Worm (Caenorhabditis elegans) whole organism, midembryonic: ENCODE data around the gene lys-10.

Experiments used
- T22C8.4 ChIP-seq: fragments of 200-800 bp; sonication (Bioruptor generic); IDR thresholded peaks from 2 replicates; pipeline ENCODE4 v1.3.6; 2022; ENCODE audit warnings: missing genetic modification characterization, missing compliant biosample characterization
- cog-1 ChIP-seq: sonication (generic microtip); optimal IDR thresholded peaks from 2 replicates; lab custom pipeline; 2016; ENCODE audit warnings: missing genetic modification characterization, missing compliant biosample characterization
- flt-1 ChIP-seq: fragments of 200-800 bp; sonication (Bioruptor generic); IDR thresholded peaks from 2 replicates; pipeline ENCODE4 v1.3.6; 2022; ENCODE audit warnings: missing genetic modification characterization, missing compliant biosample characterization
- klf-2 ChIP-seq: fragments of 200-800 bp; sonication (Bioruptor generic); conservative IDR thresholded peaks from 2 replicates; pipeline ENCODE4 v1.3.6; 2022; ENCODE audit warnings: missing genetic modification reagents, missing genetic modification characterization, missing compliant biosample characterization
- med-1 ChIP-seq: sonication (generic microtip); optimal IDR thresholded peaks from 2 replicates; lab custom pipeline; 2017; ENCODE audit warnings: missing genetic modification characterization, mild to moderate bottlenecking, missing compliant biosample characterization, antibody characterized with exemption, missing genetic modification reagents; ENCODE audit not compliant: insufficient read depth
- ref-1 ChIP-seq: fragments of 200-800 bp; sonication (Bioruptor generic); conservative IDR thresholded peaks from 2 replicates; pipeline ENCODE4 v1.3.6; 2022; ENCODE audit warnings: missing genetic modification reagents, missing genetic modification characterization, missing compliant biosample characterization
- tab-1 ChIP-seq: fragments of 200-800 bp; sonication (Bioruptor generic); IDR thresholded peaks from 2 replicates; pipeline ENCODE4 v1.3.6; 2022; ENCODE audit warnings: missing genetic modification characterization, missing compliant biosample characterization
- ztf-23 ChIP-seq: fragments of 200-800 bp; sonication (Bioruptor generic); IDR thresholded peaks from 2 replicates; pipeline ENCODE4 v1.3.6; 2022; ENCODE audit warnings: missing genetic modification reagents, missing genetic modification characterization, missing compliant biosample characterization
- ztf-29 ChIP-seq: fragments of 200-800 bp; sonication (Bioruptor generic); IDR thresholded peaks from 2 replicates; pipeline ENCODE4 v1.3.6; 2022; ENCODE audit warnings: missing genetic modification reagents, missing genetic modification characterization, missing compliant biosample characterization

lys-10 gene

ce11 chrIV:8363163-8363562, 30.5 kb downstream of the lys-10 start, which contains the start of gene D2096.12:
D2096.12 (plus strand) TSS chrIV:8363463.
- TF ChIP-seq ztf-29 (no peak), ref-1 (GFP tag; lab: Robert Waterston, UW) (no peak), T22C8.4 (GFP tag; lab: Robert Waterston, UW) (no peak), med-1 (GFP tag; lab: Kevin White, UChicago) (no peak), tab-1 (no peak), flt-1 (GFP tag; lab: Robert Waterston, UW) (no peak)

DNA sequence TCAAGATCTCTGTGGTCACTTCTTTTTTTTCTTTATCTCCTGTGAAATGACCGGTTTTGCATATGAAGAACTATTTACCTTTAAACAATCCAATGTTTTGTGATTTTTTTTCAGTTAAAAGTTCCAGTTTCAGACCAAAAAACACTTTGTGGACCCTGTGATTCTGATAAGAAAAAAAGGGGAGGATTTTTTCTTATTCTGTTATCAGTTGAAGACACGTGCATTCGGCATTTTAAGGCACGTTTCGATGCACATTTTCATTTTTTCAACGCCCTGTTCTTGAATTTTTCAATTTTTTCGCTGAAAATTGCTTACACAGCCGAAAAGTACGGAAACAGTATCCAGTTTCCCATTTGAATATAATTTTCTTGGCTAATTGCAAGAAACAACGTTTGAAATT, 33.7 kb downstream of the lys-10 start, which contains the start of gene aagr-1:
aagr-1 (plus strand) TSS at position 227 of the 400 bp plus-strand sequence.
- TF ChIP-seq ref-1 (GFP tag; lab: Robert Waterston, UW) (no peak), med-1 (GFP tag; lab: Kevin White, UChicago) (no peak)

DNA sequence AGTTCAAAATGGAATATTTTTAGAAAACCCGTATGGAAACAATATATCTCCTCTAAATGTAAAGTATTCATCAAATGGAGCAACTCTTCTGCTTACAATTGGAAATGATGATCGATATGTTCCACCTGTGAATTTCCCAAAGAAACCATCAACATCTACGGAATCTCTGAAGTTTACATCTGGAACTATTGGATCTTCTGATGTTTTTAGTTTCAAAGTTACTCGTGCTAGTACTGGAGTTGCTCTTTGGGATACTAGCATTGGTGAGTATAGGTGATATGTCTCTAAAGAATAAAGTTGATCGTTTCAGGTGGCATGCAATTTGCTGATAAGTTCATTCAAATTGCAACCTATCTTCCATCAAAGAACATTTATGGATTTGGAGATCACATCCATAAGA, 35.3 kb downstream of the lys-10 start:
- TF ChIP-seq klf-2 (GFP tag; lab: Robert Waterston, UW) (no peak), cog-1 (tag; lab: Kevin White, UChicago) (no peak), ztf-29 (no peak), ztf-23 (GFP tag; lab: Robert Waterston, UW) (no peak), T22C8.4 (GFP tag; lab: Robert Waterston, UW) (no peak), med-1 (GFP tag; lab: Kevin White, UChicago) (no peak), flt-1 (GFP tag; lab: Robert Waterston, UW) (no peak), ref-1 (GFP tag; lab: Robert Waterston, UW) (no peak), tab-1 (no peak)

DNA sequence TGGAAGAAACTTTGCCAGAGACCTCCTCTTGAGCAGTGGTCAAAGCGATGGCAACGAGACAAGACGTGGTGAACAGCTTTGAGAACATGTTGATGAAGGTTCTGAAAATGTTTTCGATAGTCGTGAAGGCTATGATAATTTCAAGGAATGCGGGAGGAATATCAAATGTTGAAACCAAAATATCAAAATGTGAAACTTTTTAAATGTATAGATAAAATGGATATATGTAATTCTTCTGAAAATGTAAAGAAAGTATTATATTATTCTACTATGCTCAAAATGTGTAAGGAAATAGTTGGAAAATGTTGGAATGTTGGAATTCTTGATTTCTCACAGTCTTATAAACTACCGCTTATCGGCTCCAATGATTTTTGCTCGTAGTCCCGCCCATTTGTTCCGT, 36.5 kb downstream of the lys-10 start, which contains the start of gene D2096.6:
D2096.6 (minus strand) TSS at position 101 of the 400 bp plus-strand sequence.
- TF ChIP-seq ztf-29: no peak
- TF ChIP-seq flt-1 (GFP tag; lab: Robert Waterston, UW): no peak
- no peak for TF ChIP-seq T22C8.4 (GFP tag; lab: Robert Waterston, UW)

ce11 chrIV:8375381-8375780, 42.8 kb downstream of the lys-10 start:
- peak; percentile 96 for TF ChIP-seq flt-1 (GFP tag; lab: Robert Waterston, UW)
- peak; percentile 95 for TF ChIP-seq tab-1
- TF ChIP-seq ztf-29: peak; percentile 81; the same call in 1 of the 2 replicates
- TF ChIP-seq ztf-23 (GFP tag; lab: Robert Waterston, UW): peak; percentile 93
- TF ChIP-seq med-1 (GFP tag; lab: Kevin White, UChicago): peak; percentile 57
- TF ChIP-seq klf-2 (GFP tag; lab: Robert Waterston, UW): 0 out of 2 replicates have a peak, but pooled peaks have one; percentile 53
- TF ChIP-seq ref-1 (GFP tag; lab: Robert Waterston, UW): peak; percentile 78
- peak; percentile 89 for TF ChIP-seq cog-1 (tag; lab: Kevin White, UChicago)
- peak; percentile 83 for TF ChIP-seq T22C8.4 (GFP tag; lab: Robert Waterston, UW)

ce11 chrIV:8376923-8377322, 44.3 kb downstream of the lys-10 start:
- TF ChIP-seq ztf-29 (no peak), ref-1 (GFP tag; lab: Robert Waterston, UW) (no peak), med-1 (GFP tag; lab: Kevin White, UChicago) (no peak), ztf-23 (GFP tag; lab: Robert Waterston, UW) (no peak), klf-2 (GFP tag; lab: Robert Waterston, UW) (no peak), flt-1 (GFP tag; lab: Robert Waterston, UW) (no peak), tab-1 (no peak), T22C8.4 (GFP tag; lab: Robert Waterston, UW) (no peak), cog-1 (tag; lab: Kevin White, UChicago) (no peak)

DNA sequence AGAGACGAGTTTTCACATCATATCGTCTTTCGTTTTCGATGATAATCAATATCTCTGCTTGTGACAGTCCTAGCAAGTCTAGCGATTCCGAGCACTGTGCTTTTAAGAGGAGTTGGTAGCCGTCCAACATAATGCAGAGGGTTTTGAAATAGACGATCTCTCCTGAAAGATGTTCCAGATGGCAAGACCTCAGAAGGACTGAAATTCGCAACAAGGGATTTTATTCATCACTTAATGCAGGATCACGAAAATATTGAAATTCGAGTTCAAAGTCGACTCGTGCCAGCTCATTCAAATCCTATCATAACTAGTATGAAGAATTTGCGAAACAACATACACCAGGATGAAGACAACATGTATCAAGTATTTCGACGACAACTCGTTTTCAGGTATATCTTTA, 44.9 kb downstream of the lys-10 start, which contains the start of gene D2096.7:
D2096.7 (minus strand) TSS at position 130 of the 400 bp plus-strand sequence.
- TF ChIP-seq klf-2 (GFP tag; lab: Robert Waterston, UW): no peak
- TF ChIP-seq tab-1: no peak
- TF ChIP-seq T22C8.4 (GFP tag; lab: Robert Waterston, UW): no peak
- TF ChIP-seq ztf-23 (GFP tag; lab: Robert Waterston, UW): no peak
- TF ChIP-seq flt-1 (GFP tag; lab: Robert Waterston, UW): no peak
- TF ChIP-seq cog-1 (tag; lab: Kevin White, UChicago): no peak
- TF ChIP-seq med-1 (GFP tag; lab: Kevin White, UChicago): no peak
- no peak for TF ChIP-seq ref-1 (GFP tag; lab: Robert Waterston, UW)
- TF ChIP-seq ztf-29: no peak

DNA sequence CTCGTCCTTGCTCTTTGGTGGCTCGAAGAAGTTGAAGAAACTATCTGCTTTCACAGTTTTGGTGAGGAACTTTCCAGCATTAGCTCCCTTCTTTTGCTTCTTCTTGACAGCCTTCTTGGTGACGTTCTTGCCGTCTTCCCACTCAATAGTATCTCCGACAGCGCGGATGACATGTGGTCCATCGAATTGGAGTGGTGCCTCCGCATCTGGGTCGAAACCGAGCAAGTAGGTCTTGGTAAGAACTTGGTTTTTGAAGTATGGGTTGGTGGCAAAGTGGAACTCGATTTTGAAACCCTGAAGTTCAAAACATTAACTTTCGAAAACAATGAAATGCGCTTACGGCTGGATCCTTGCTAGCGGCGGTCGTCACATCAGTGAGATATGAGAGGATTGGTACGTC, 45.7 kb downstream of the lys-10 start:
- no peak for TF ChIP-seq ztf-23 (GFP tag; lab: Robert Waterston, UW)
- no peak for TF ChIP-seq ztf-29
- no peak for TF ChIP-seq ref-1 (GFP tag; lab: Robert Waterston, UW)
- TF ChIP-seq flt-1 (GFP tag; lab: Robert Waterston, UW): no peak
- TF ChIP-seq klf-2 (GFP tag; lab: Robert Waterston, UW): no peak
- no peak for TF ChIP-seq cog-1 (tag; lab: Kevin White, UChicago)
- no peak for TF ChIP-seq med-1 (GFP tag; lab: Kevin White, UChicago)
- TF ChIP-seq T22C8.4 (GFP tag; lab: Robert Waterston, UW): no peak
- no peak for TF ChIP-seq tab-1

DNA sequence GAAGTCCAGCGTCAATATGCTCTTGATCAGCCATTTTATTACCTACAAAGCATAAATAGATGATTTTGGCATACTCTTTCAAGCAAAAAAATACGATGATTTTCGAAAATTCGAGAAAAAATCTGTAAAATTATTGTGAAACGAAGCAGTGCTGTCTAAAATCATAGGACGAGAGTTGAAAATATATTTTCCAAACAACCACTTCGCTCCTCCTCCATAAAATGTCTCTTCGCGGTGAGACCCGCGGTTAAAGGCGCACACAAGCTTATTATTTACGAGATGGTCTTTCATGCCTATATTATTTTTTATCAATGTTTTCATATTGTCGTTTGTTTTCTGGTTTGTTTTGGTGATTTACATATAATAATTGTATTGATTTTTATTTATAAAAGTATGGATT, 46.7 kb downstream of the lys-10 start, which contains the start of gene nap-1:
nap-1 (minus strand) TSS at position 42 of the 400 bp plus-strand sequence.
- TF ChIP-seq T22C8.4 (GFP tag; lab: Robert Waterston, UW) (no peak), cog-1 (tag; lab: Kevin White, UChicago) (peak; percentile 36)

DNA sequence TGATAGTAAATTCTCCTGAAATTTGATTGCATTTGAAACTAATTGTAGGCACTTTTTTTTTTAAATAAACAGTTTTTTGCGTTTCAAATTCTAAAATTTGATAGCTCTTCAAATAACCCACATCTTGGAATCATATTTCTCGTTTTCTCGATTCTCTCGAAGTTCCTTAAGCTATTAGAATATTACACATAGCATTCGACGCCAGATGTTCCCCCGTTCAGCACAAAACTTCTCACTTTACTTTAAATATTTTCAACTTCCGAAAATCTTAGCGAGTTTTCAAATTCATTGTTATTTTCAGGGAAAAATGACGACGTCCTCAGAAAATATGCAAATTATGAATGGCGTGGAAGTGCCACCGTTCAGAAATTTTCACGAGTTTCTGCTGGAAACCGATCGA, 47.1 kb downstream of the lys-10 start, which contains the start of gene praf-3:
praf-3 (plus strand) TSS at position 301 of the 400 bp plus-strand sequence.
- TF ChIP-seq flt-1 (GFP tag; lab: Robert Waterston, UW) (no peak), T22C8.4 (GFP tag; lab: Robert Waterston, UW) (no peak), klf-2 (GFP tag; lab: Robert Waterston, UW) (no peak), cog-1 (tag; lab: Kevin White, UChicago) (no peak), ztf-23 (GFP tag; lab: Robert Waterston, UW) (no peak), ref-1 (GFP tag; lab: Robert Waterston, UW) (no peak), med-1 (GFP tag; lab: Kevin White, UChicago) (no peak), tab-1 (no peak), ztf-29 (no peak)
